Fruit fly (Drosophila melanogaster): Measurements from ENCODE around the gene Nmdmc.
A peak's percentile ranks its signal among the peaks of the same experiment; 100 is the strongest.

DNA sequence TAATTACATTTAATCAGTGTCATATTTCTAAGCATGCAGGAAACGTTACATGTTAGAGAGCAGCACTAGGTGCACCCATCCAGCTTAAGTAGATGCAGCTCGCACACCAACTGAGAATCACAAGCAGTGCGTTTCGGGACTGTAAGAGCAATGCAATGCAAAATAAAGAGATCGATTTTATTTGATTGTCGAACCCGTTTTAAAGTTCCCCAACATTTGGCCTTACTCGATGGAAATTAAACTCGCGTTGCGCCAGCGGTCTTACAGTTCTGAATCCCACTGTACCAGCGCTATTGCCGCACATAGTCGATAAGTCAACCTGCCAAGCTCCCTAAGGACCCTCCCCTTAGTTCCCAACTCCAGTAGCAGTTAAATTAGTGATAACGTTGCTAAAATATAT lies 12.4 kb upstream of the Nmdmc start:
- no peak for TF ChIP-seq sim (GFP tag; IDR thresholded peaks at IDR 0.05)
- TF ChIP-seq hkb (optimal IDR thresholded peaks at IDR 0.05): no peak
- peak; percentile 18; the same call in 1 of the 2 replicates for TF ChIP-seq hkb (GFP tag; IDR thresholded peaks at IDR 0.05)
- TF ChIP-seq CG17568 (GFP tag; optimal IDR thresholded peaks at IDR 0.05): no peak
- no peak for TF ChIP-seq Mes4 (GFP tag; optimal IDR thresholded peaks at IDR 0.05)
- no peak for TF ChIP-seq Hr78 (GFP tag; optimal IDR thresholded peaks at IDR 0.05)
- no peak for TF ChIP-seq dati (GFP tag; IDR thresholded peaks at IDR 0.05)
- TF ChIP-seq CG15269 (tag; optimal IDR thresholded peaks at IDR 0.05): no peak
- TF ChIP-seq schlank (tag; optimal IDR thresholded peaks at IDR 0.05): no peak
- TF ChIP-seq CG11696 (GFP tag; IDR thresholded peaks at IDR 0.05): no peak

Measured in whole organism, embryonic.